Fruit fly (Drosophila melanogaster): ENCODE data around the gene CG5906.

The CG5906 gene

DNA sequence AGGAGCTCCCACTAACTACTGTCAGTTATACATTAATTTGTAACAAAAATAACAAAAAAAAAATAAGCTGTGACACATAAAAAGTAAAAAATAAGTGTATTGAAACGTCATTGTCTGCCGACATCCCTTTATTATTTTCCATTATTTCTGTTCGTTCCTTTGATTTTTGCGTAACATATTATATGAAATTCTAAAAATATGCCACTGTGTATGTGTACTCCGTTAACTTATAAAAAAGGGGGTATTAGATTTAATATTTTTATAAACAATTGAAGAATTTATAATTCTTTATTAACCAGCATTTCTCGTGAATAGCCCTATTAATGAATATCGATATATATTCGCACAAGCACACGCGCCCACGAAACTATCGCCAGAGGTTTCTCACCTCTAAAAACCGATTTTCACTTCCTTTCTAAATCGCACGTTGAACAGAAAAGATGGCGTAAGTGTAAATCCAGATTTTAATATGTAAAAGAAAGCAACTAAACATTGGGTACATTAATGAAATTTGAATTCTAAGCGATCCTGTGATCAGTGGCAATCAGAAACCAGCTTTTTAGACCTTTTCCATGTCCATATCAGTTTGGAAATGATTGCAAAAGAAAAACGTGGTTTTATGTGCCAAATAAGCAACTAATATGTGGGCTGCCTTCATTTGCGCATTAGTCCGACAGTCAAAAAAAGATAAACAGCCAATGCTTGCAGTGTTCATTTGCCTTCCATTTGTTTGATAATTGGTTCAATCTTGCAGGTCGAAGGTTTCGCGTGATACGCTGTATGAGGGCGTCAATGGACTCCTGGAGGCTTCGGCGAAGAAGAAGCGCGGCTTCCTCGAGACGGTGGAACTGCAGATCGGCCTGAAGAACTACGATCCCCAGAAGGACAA, 48.4 kb downstream of the CG5906 start, which contains the start of gene RpL10Ab (continued):
- TF ChIP-seq Ssrp (tag; optimal IDR thresholded peaks at IDR 0.05) = peak; percentile 35
- TF ChIP-seq CG12104 (GFP tag; optimal IDR thresholded peaks at IDR 0.05) = peak; percentile 65
- TF ChIP-seq CG11456 (GFP tag; IDR thresholded peaks at IDR 0.05) = peak; percentile 89
- TF ChIP-seq phol (tag; optimal IDR thresholded peaks at IDR 0.05) = peak; percentile 88
- peak; percentile 16 for TF ChIP-seq CG8089 (GFP tag; optimal IDR thresholded peaks at IDR 0.05)
- no peak for TF ChIP-seq CG8944 (GFP tag; optimal IDR thresholded peaks at IDR 0.05)
- no peak for TF ChIP-seq oc (tag; optimal IDR thresholded peaks at IDR 0.05)
- TF ChIP-seq CG13123 (GFP tag; optimal IDR thresholded peaks at IDR 0.05) = no peak
- peak; percentile 30; the same call in 1 of the 2 replicates for TF ChIP-seq Xrp1 (GFP tag; IDR thresholded peaks at IDR 0.05)
- peak; percentile 46 for TF ChIP-seq Hsf (GFP tag; optimal IDR thresholded peaks at IDR 0.05)
- peak; percentile 83 for TF ChIP-seq CG11504 (tag; optimal IDR thresholded peaks at IDR 0.05)
- peak; percentile 68 for TF ChIP-seq zfh2 (GFP tag; optimal IDR thresholded peaks at IDR 0.05)
- TF ChIP-seq ato (GFP tag; IDR thresholded peaks at IDR 0.05; ENCODE audit: partially characterized antibody) = peak; percentile 77
- peak; percentile 77 for TF ChIP-seq onecut (GFP tag; IDR thresholded peaks at IDR 0.05)
- peak; percentile 5 for TF ChIP-seq stwl (tag; optimal IDR thresholded peaks at IDR 0.05)
- TF ChIP-seq CG3281 (GFP tag; optimal IDR thresholded peaks at IDR 0.05) = peak; percentile 61
- TF ChIP-seq Fer3 (tag; optimal IDR thresholded peaks at IDR 0.05) = peak; percentile 70
- TF ChIP-seq wdn (GFP tag; IDR thresholded peaks at IDR 0.05) = peak; percentile 69
- peak; percentile 71 for TF ChIP-seq tgo (GFP tag; IDR thresholded peaks at IDR 0.05)
- no peak for TF ChIP-seq sd (tag; optimal IDR thresholded peaks at IDR 0.05)
- peak; percentile 70 for TF ChIP-seq dmrt99B (tag; optimal IDR thresholded peaks at IDR 0.05)
- peak; percentile 47 for TF ChIP-seq CG9876 (GFP tag; optimal IDR thresholded peaks at IDR 0.05)
- TF ChIP-seq ttk (GFP tag; IDR thresholded peaks at IDR 0.05) = peak; percentile 48; the same call in 1 of the 2 replicates
- TF ChIP-seq CG1792 (GFP tag; optimal IDR thresholded peaks at IDR 0.05) = no peak
- TF ChIP-seq sqz (GFP tag; optimal IDR thresholded peaks at IDR 0.05) = peak; percentile 28
- TF ChIP-seq Hr78 (GFP tag; optimal IDR thresholded peaks at IDR 0.05) = no peak
- peak; percentile 63 for TF ChIP-seq CG4707 (GFP tag; optimal IDR thresholded peaks at IDR 0.05)
- no peak for TF ChIP-seq hkb (optimal IDR thresholded peaks at IDR 0.05)
- no peak for TF ChIP-seq hkb (GFP tag; IDR thresholded peaks at IDR 0.05)
- TF ChIP-seq gt (GFP tag; IDR thresholded peaks at IDR 0.05) = no peak
- TF ChIP-seq Neu2 (GFP tag; optimal IDR thresholded peaks at IDR 0.05; ENCODE audit: borderline replicate concordance) = peak; percentile 95
- TF ChIP-seq CG10654 (GFP tag; optimal IDR thresholded peaks at IDR 0.05) = peak; percentile 22
- no peak for TF ChIP-seq sim (GFP tag; IDR thresholded peaks at IDR 0.05)
- TF ChIP-seq dan (GFP tag; IDR thresholded peaks at IDR 0.05) = 0 out of 2 replicates have a peak, but pooled peaks have one; percentile 22
- peak; percentile 54 for TF ChIP-seq her (GFP tag; optimal IDR thresholded peaks at IDR 0.05)
- TF ChIP-seq CG10267 (tag; optimal IDR thresholded peaks at IDR 0.05) = peak; percentile 33
- peak; percentile 2 for TF ChIP-seq CG3163 (GFP tag; optimal IDR thresholded peaks at IDR 0.05)
- TF ChIP-seq corto (GFP tag; optimal IDR thresholded peaks at IDR 0.05) = peak; percentile 38
- TF ChIP-seq pzg (GFP tag; optimal IDR thresholded peaks at IDR 0.05) = peak; percentile 47
- no peak; the same call in 1 of the 2 replicates for TF ChIP-seq CG32767 (GFP tag; IDR thresholded peaks at IDR 0.05)
- TF ChIP-seq CG9727 (GFP tag; optimal IDR thresholded peaks at IDR 0.05) = peak; percentile 78
- TF ChIP-seq Dad (GFP tag; optimal IDR thresholded peaks at IDR 0.05) = peak; percentile 50
- peak; percentile 46 for TF ChIP-seq CG4854 (GFP tag; optimal IDR thresholded peaks at IDR 0.05)
- peak; percentile 70 for TF ChIP-seq zen (tag; optimal IDR thresholded peaks at IDR 0.05)
- peak; percentile 50 for TF ChIP-seq CG17802 (tag; optimal IDR thresholded peaks at IDR 0.05)
- peak; percentile 71 for TF ChIP-seq CG14710 (tag; optimal IDR thresholded peaks at IDR 0.05)
- no peak for TF ChIP-seq CG12942 (GFP tag; optimal IDR thresholded peaks at IDR 0.05)
- peak; percentile 80 for TF ChIP-seq Vsx1 (GFP tag; optimal IDR thresholded peaks at IDR 0.05)
